Worm (Caenorhabditis elegans) whole organism, L4/young adult: Measurements from ENCODE around the gene T13A10.1.

Experiments
- W03F9.2 ChIP-seq: fragments of 150-350 bp; optimal IDR thresholded peaks from 2 replicates; lab custom pipeline; 2014; ENCODE audit warnings: missing biosample characterization, missing genetic modification characterization
- dao-5 ChIP-seq: sonication (generic microtip); optimal IDR thresholded peaks from 2 replicates; lab custom pipeline; 2016; ENCODE audit warnings: missing genotype, missing genetic modification characterization, moderate library complexity, missing compliant biosample characterization
- him-1 ChIP-seq: sonication (generic microtip); optimal IDR thresholded peaks from 2 replicates; lab custom pipeline; 2016; ENCODE audit warnings: missing genotype, missing genetic modification reagents, missing genetic modification characterization, missing compliant biosample characterization

ce11 chrIV:6294081-6294480, 18.2 kb downstream of the T13A10.1 start, which contains the start of gene hil-2:
- TF ChIP-seq dao-5 (tag; lab: Kevin White, UChicago) (no peak), W03F9.2 (tag; lab: Kevin White, UChicago) (no peak), him-1 (tag; lab: Kevin White, UChicago) (no peak)
